Worm (Caenorhabditis elegans): ENCODE measurements around the gene sdz-9.

The sdz-9 gene

ce11 chrII:2773534-2773933 lies at the start of gene sdz-9:
Gene sdz-9 (minus strand): TSS chrII:2773634.
- no peak for TF ChIP-seq ceh-9 (tag; optimal IDR thresholded peaks at IDR 0.05)
- no peak for TF ChIP-seq nhr-11 (tag; optimal IDR thresholded peaks at IDR 0.05)

DNA sequence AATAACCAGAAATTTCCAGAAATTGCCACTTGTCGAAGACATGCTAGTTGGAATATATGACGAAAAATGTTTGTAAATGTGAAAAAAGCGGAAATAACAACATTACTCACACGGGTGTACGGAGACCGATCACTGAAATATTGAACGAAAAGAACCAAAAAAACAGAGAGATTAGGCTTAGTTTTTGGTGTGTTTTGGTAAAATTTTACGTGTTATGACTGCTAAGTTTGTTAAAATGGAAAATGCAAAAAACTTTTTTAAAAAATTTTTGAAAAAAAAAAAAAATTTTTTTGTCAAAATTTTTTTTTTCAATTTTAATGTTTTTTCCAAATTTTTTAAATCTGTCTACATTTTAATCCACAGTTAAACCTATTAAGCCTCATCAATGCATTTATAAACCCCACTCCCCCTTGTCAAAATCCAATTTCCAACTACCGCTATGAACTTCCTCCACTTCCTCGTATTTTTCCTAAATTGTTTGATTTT lies 49.0 kb upstream of the sdz-9 start, which contains the start of the genes fut-4 and K12H6.10:
fut-4 (minus strand) TSS at position 101 of the 486 bp plus-strand sequence.
K12H6.10 (plus strand) TSS at position 436 of the 486 bp plus-strand sequence.
- TF ChIP-seq ceh-9 (tag; optimal IDR thresholded peaks at IDR 0.05) (no peak), unc-42 (tag; optimal IDR thresholded peaks at IDR 0.05) (no peak), che-1 (tag; optimal IDR thresholded peaks at IDR 0.05) (no peak), fax-1 (tag; optimal IDR thresholded peaks at IDR 0.05) (no peak), lim-6 (tag; optimal IDR thresholded peaks at IDR 0.05) (no peak), ceh-2 (tag; optimal IDR thresholded peaks at IDR 0.05) (no peak), hlh-15 (tag; optimal IDR thresholded peaks at IDR 0.05) (no peak), zip-5 (tag; optimal IDR thresholded peaks at IDR 0.05) (no peak), mec-3 (tag; optimal IDR thresholded peaks at IDR 0.05; ENCODE audit: borderline replicate concordance) (no peak), ceh-24 (tag; optimal IDR thresholded peaks at IDR 0.05) (no peak), gmeb-2 (tag; optimal IDR thresholded peaks at IDR 0.05) (no peak), sox-2 (GFP tag; IDR thresholded peaks at IDR 0.05) (no peak), ceh-45 (GFP tag; IDR thresholded peaks at IDR 0.05) (no peak)

DNA sequence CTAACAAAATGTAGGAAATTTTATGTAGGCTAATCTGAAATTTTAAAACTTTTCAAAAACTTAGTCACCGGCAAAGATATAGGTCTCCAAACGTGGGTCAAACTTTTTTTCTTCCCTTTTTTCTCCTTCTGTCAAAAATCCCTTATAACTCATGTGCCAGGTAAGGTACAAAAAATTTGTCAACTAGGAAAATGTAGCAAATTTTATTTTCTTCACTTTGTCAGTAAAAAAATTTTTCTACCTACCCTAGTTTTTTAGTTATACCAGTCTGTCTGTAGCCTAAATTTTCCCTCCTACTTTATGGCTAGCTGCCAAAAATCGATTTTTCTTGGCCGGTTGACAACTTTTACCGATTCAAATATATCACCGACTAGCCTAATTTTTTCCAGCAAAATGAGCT lies 43.2 kb upstream of the sdz-9 start, which contains the start of gene set-13:
set-13 (plus strand) TSS at position 301 of the 400 bp plus-strand sequence.
- TF ChIP-seq ceh-45 (GFP tag; IDR thresholded peaks at IDR 0.05) = no peak
- no peak for TF ChIP-seq tbx-2 (tag; optimal IDR thresholded peaks at IDR 0.05)

DNA sequence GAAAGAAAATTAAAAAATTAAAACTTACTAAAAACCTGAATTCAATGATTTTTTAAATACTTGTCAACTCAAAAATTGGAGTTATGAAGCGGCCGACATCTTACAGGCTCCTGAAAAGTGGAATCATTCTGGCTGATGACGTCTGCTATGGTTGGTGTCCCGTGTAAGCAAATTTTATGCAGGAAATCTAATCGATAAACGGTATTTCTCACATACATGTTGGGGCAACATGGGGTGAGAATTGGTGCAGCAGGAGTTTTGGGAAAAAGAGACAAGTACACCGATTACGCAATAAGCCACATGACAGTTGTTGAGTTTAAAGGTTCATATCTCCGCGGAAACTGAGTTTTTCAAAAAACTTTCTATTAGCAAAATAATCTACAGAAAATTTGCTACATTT lies 42.0 kb upstream of the sdz-9 start, which contains the start of gene K12H6.2:
K12H6.2 (minus strand) TSS at position 101 of the 400 bp plus-strand sequence.
- TF ChIP-seq ztf-16 (tag; optimal IDR thresholded peaks at IDR 0.05) (no peak), pax-1 (tag; optimal IDR thresholded peaks at IDR 0.05) (no peak), hlh-6 (tag; optimal IDR thresholded peaks at IDR 0.05) (no peak), unc-86 (tag; optimal IDR thresholded peaks at IDR 0.05) (no peak), ttx-3 (tag; optimal IDR thresholded peaks at IDR 0.05) (no peak), K02D7.2 (tag; optimal IDR thresholded peaks at IDR 0.05) (no peak), unc-3 (GFP tag; conservative IDR thresholded peaks at IDR 0.05) (no peak), unc-3 (tag; optimal IDR thresholded peaks at IDR 0.05) (no peak), nfya-1 (tag; optimal IDR thresholded peaks at IDR 0.05) (no peak)

ce11 chrII:2815017-2815416 lies 41.6 kb upstream of the sdz-9 start:
- TF ChIP-seq nhr-232 (tag; optimal IDR thresholded peaks at IDR 0.05) = no peak
- no peak for TF ChIP-seq odd-2 (tag; optimal IDR thresholded peaks at IDR 0.05)

DNA sequence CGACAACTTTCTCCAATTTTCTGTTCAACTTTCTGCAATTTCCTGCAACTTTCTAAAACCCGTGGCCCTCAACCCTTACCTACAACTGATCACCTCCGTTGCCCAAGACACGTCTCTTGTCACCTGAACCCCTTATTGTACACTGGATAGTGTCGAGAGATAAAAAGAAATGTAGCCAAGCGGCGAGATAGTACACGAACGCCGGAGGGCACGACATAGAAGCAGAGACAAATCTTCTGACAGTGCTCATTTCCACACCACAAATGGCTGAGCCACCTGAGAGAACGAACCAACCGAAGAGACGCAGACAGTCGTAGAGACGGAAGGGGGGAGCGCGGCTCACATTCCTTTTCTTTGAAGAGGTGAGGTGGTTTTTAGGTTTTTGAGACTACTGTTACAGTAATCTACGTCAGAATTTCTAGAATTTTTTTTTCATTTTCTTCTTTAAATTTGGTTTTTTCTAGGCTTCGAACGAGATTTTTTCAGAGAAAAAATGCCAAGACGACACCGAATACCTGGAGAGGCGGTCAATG lies 34.3 kb upstream of the sdz-9 start, which contains the start of gene K12H6.12:
K12H6.12 (plus strand) TSS at position 483 of the 533 bp plus-strand sequence.
- TF ChIP-seq ahr-1 (tag; optimal IDR thresholded peaks at IDR 0.05) (no peak), ceh-34 (tag; optimal IDR thresholded peaks at IDR 0.05) (no peak), sox-4 (tag; optimal IDR thresholded peaks at IDR 0.05) (no peak), hlh-13 (GFP tag; optimal IDR thresholded peaks at IDR 0.05) (no peak), sox-2 (GFP tag; IDR thresholded peaks at IDR 0.05) (no peak), tbx-2 (tag; optimal IDR thresholded peaks at IDR 0.05) (peak; percentile 15), npax-4 (tag; optimal IDR thresholded peaks at IDR 0.05) (no peak), C38D4.7 (GFP tag; optimal IDR thresholded peaks at IDR 0.05) (no peak), nhr-11 (tag; optimal IDR thresholded peaks at IDR 0.05) (no peak), lim-6 (tag; optimal IDR thresholded peaks at IDR 0.05) (no peak), unc-55 (GFP tag; optimal IDR thresholded peaks at IDR 0.05) (peak; percentile 29), unc-42 (tag; optimal IDR thresholded peaks at IDR 0.05) (no peak), unc-3 (GFP tag; conservative IDR thresholded peaks at IDR 0.05) (no peak), unc-3 (tag; optimal IDR thresholded peaks at IDR 0.05) (no peak), ama-1 (optimal IDR thresholded peaks at IDR 0.05) (no peak), dve-1 (tag; optimal IDR thresholded peaks at IDR 0.05) (no peak), hlh-30 (tag; optimal IDR thresholded peaks at IDR 0.05; ENCODE audit: insufficient read depth) (peak; percentile 77), ceh-45 (GFP tag; IDR thresholded peaks at IDR 0.05) (no peak), ceh-22 (tag; optimal IDR thresholded peaks at IDR 0.05) (no peak), C08G9.2 (tag; optimal IDR thresholded peaks at IDR 0.05) (no peak), ceh-2 (tag; optimal IDR thresholded peaks at IDR 0.05) (no peak)
